Worm (Caenorhabditis elegans) whole organism, L1 larva: ENCODE measurements around the gene srlf-11.

Experiments
- efl-1 ChIP-seq, 4 experiments: fragments of 150-350 bp; optimal IDR thresholded peaks in 3 of 4; peaks in 1 of 4; 1 replicate in 1 of 4; 2 replicates in 3 of 4; lab custom pipeline; 2014; ENCODE audit warnings: missing biosample characterization in 2 of 4, missing genetic modification characterization in 2 of 4, missing genetic modification reagents in 2 of 4
- mef-2 ChIP-seq: fragments of 150-350 bp; optimal IDR thresholded peaks from 2 replicates; lab custom pipeline; 2014; ENCODE audit warnings: missing biosample characterization, missing genetic modification characterization
- nhr-11 ChIP-seq: fragments of 150-350 bp; optimal IDR thresholded peaks from 2 replicates; lab custom pipeline; 2014; ENCODE audit warnings: missing biosample characterization, missing genetic modification characterization

DNA sequence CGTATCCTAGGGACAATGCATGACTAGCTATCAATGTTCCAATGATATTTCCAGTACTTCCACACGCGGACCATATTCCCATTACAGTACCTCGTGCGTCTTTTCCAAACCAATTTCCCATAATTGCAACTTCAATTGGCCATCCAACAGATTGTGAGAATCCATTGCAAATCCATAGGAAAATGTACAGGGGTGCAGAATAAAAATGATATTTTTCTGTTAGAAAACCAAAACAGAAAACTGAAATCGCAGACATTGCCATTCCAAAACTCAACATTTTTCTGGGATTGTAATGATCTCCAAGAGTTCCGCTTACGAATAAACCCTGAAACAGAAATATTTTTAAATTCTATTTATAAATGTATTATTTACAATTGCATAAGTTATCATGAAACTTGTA, 34.7 kb downstream of the srlf-11 start:
- no peak for TF ChIP-seq mef-2 (tag; lab: Kevin White, UChicago)
- no peak for TF ChIP-seq efl-1 (optimal IDR thresholded peaks at IDR 0.05; lab: Kevin White, UChicago)
- TF ChIP-seq efl-1 (GFP tag; optimal IDR thresholded peaks at IDR 0.05 in 1 of 2; lab: Kevin White, UChicago), result peak in 1 of 2 experiments; percentile 80
- no peak for TF ChIP-seq nhr-11 (tag; lab: Kevin White, UChicago)
